Fruit fly (Drosophila melanogaster): ENCODE data around the gene mib2.

Gene mib2

DNA sequence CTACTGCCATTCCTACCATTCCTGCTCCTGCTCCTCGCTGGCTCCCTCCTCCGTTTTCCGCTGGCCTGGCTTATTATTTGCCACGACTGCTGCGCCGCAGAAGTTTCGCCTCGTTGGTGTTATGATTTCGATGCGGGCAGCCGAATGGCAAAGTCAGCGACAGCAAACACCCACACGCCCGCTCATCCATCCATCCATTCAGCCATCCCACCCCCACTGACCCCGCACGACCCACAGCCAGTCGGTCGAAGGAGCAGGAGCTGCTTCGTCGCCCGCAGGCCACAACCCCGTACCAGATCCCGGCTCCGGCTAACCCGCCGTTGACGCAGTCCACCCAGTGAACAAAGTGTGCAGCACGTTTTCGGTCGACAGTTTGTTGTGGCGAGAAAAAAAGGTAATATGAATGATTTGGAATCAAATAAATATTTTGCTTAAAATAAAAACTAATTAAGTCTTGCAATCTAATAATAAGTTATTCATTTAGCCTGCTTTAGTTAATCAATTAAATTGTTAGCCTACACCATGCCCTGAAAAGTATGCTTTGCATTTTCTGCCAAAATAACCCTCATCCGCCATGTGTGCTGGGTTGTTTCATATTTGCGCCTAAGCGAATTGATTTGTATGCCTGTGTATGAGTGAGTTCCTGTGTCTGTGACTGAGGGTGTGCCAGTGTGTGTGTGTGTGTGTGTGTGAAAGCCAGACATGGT lies 7.6 kb upstream of the mib2 start:
- TF ChIP-seq CG11617 (GFP tag; optimal IDR thresholded peaks at IDR 0.05) = no peak
- no peak for TF ChIP-seq pad (GFP tag; optimal IDR thresholded peaks at IDR 0.05)
- TF ChIP-seq CG1620 (GFP tag; optimal IDR thresholded peaks at IDR 0.05) = no peak
- TF ChIP-seq Hr96 (GFP tag; optimal IDR thresholded peaks at IDR 0.05) = no peak
- TF ChIP-seq CG12768 (GFP tag; optimal IDR thresholded peaks at IDR 0.05) = no peak
- TF ChIP-seq Crg-1 (GFP tag; optimal IDR thresholded peaks at IDR 0.05) = no peak
- TF ChIP-seq kay (GFP tag; ENCODE audit: borderline replicate concordance) = no peak
- no peak for TF ChIP-seq bab1 (GFP tag; optimal IDR thresholded peaks at IDR 0.05)
- TF ChIP-seq CG33017 (tag; optimal IDR thresholded peaks at IDR 0.05) = peak; percentile 32
- TF ChIP-seq Mnt (GFP tag; optimal IDR thresholded peaks at IDR 0.05) = no peak
- no peak for TF ChIP-seq cic (GFP tag; optimal IDR thresholded peaks at IDR 0.05)
- peak; percentile 21 for TF ChIP-seq CG7101 (tag; optimal IDR thresholded peaks at IDR 0.05)
- TF ChIP-seq cnc (optimal IDR thresholded peaks at IDR 0.05) = no peak
- TF ChIP-seq CG14711 (tag; optimal IDR thresholded peaks at IDR 0.05) = no peak
- peak; percentile 11 for TF ChIP-seq CG7045 (GFP tag; optimal IDR thresholded peaks at IDR 0.05)
- TF ChIP-seq tj (GFP tag; optimal IDR thresholded peaks at IDR 0.05) = no peak
- no peak for TF ChIP-seq CG5204 (GFP tag; optimal IDR thresholded peaks at IDR 0.05)
- peak; percentile 10 for TF ChIP-seq toe (GFP tag; optimal IDR thresholded peaks at IDR 0.05)
- no peak for TF ChIP-seq Clk (GFP tag; optimal IDR thresholded peaks at IDR 0.05)
- no peak for TF ChIP-seq ovo (GFP tag; optimal IDR thresholded peaks at IDR 0.05)

DNA sequence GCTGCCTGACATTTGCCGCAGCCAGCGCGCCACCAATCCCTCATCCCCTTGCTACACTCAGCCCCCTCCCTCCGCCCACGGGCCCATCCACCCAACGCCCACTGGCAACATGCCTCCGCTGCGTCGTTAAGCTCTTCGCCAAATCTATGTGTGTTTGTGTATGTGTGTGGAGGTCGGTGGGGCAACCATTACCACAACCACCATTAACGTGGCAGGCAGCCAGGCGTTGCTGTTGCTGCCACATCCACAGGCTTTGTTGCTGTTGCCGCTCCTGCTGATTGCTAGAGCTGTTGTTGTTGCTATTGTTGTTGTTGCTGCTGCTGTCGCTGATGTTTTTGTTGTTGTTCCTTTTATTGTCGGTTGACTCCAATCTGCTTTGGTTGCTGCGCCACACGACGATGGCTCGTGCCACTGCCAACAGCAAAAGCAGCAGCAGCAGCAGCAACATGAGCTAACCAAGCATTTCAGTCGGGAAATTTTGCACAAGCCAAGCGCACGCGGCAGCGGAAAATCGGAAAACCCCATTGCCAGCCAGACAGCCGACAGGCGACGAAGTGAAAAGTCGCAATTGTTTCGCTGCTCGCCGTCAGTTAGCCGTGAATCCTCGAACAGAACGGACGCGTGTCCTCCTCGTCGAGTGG lies 6.9 kb upstream of the mib2 start, which contains the start of gene Sidpn:
Gene Sidpn, plus strand, starts transcription at position 465 of the 641 bp plus-strand sequence.
- TF ChIP-seq CG33017 (tag; optimal IDR thresholded peaks at IDR 0.05) (no peak), cic (GFP tag; optimal IDR thresholded peaks at IDR 0.05) (peak; percentile 9), bab1 (GFP tag; optimal IDR thresholded peaks at IDR 0.05) (no peak), CG7101 (tag; optimal IDR thresholded peaks at IDR 0.05) (no peak), tj (GFP tag; optimal IDR thresholded peaks at IDR 0.05) (no peak), toe (GFP tag; optimal IDR thresholded peaks at IDR 0.05) (no peak)

DNA sequence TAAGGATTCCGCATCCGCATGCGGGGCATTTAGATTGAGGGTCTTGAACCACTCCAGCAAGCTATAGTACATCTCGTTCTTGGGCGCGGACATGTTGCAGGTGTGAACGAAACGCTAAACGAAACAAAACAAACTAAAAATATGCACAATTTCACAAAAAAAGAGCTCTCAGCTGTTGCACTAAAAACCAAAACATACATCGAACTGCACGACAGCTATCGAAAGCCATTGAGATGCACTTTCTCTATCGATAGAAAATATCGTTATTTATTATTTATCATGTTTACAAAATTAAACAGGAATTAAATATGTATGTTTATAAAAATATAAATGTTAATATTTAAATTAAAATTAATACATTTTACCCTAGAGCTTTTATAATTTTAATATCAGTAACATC lies 956 bp upstream of the mib2 start, which contains the start of gene hook:
Gene hook, minus strand, starts transcription at position 211 of the 400 bp plus-strand sequence.
- TF ChIP-seq Mnt (GFP tag; optimal IDR thresholded peaks at IDR 0.05) (peak; percentile 25), bab1 (GFP tag; optimal IDR thresholded peaks at IDR 0.05) (peak; percentile 19), cic (GFP tag; optimal IDR thresholded peaks at IDR 0.05) (no peak), cnc (optimal IDR thresholded peaks at IDR 0.05) (no peak)

DNA sequence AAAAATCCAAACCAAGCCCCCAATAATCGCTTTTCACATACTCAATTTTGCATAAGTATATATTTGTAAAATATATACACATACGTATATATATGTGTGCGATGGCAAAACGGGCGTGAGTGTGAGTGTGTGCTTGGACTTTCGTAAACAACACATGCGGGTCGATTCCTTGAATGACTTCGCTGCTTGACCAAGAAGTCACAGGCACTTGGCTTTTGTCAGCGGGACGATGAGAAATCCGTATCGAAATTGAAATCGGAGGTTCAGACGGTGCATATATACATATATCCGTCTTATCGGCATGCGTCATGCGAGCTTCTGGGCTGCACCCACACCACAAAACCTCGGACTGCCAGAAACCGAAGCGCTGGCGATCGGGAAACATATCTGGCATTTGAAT lies 769 bp downstream of the mib2 start:
- TF ChIP-seq kay (GFP tag; ENCODE audit: borderline replicate concordance) (no peak), tj (GFP tag; optimal IDR thresholded peaks at IDR 0.05) (peak; percentile 34), CG12768 (GFP tag; optimal IDR thresholded peaks at IDR 0.05) (no peak), Crg-1 (GFP tag; optimal IDR thresholded peaks at IDR 0.05) (no peak)

DNA sequence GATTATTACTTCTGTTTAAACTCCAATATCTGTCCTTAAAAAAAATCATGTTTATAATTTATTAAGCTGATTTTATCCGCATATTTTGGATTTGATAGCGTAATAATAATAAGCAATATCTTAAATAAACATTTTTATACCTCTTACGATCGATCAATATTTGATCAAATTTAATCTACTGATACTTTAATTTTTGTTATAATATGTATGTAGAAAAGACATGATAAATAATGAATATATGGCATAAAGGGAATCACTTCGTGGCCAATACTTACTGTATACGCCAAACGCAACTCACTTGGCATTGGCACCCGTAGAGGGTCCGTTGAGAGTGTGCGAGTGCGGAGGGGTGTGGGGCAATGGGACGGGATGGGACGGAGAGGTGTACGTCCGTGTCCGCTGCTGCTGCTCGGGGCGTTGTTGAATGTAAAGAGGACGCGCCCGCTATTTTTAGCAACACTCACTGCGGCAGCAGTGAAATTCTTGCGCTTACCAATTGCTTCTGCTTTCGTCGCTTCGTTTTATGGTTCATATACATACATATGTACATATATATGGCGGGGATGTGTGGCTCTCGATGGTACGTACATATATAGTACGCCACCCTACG lies 2.0 kb downstream of the mib2 start:
- TF ChIP-seq Mnt (GFP tag; optimal IDR thresholded peaks at IDR 0.05) (no peak), pad (GFP tag; optimal IDR thresholded peaks at IDR 0.05) (no peak), ovo (GFP tag; optimal IDR thresholded peaks at IDR 0.05) (no peak)

DNA sequence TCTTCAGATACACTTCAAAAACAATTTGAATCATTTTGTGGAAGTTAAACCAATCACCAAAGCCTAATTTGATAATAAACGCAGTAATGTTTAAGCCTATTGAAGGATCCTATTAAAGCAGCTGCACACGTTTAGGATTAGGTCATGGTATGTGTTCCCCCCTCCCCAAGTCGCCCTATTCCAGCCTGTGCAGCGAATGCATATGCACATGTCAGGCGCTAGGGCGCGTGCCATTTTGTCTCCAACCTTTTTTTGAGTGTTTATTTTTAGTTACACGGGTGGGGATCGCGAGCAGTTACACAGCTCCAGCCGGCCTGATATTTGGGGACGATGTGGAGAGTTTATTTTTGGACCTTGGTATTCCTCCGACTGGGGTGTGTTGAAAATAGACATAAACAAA lies 2.8 kb downstream of the mib2 start:
- TF ChIP-seq CG7045 (GFP tag; optimal IDR thresholded peaks at IDR 0.05) = no peak
- no peak for TF ChIP-seq CG12768 (GFP tag; optimal IDR thresholded peaks at IDR 0.05)
- no peak for TF ChIP-seq cnc (optimal IDR thresholded peaks at IDR 0.05)
- TF ChIP-seq pad (GFP tag; optimal IDR thresholded peaks at IDR 0.05) = no peak
- TF ChIP-seq Clk (GFP tag; optimal IDR thresholded peaks at IDR 0.05) = no peak
- TF ChIP-seq CG14711 (tag; optimal IDR thresholded peaks at IDR 0.05) = no peak
- TF ChIP-seq Crg-1 (GFP tag; optimal IDR thresholded peaks at IDR 0.05) = no peak
- no peak for TF ChIP-seq kay (GFP tag; ENCODE audit: borderline replicate concordance)
- no peak for TF ChIP-seq CG5204 (GFP tag; optimal IDR thresholded peaks at IDR 0.05)

DNA sequence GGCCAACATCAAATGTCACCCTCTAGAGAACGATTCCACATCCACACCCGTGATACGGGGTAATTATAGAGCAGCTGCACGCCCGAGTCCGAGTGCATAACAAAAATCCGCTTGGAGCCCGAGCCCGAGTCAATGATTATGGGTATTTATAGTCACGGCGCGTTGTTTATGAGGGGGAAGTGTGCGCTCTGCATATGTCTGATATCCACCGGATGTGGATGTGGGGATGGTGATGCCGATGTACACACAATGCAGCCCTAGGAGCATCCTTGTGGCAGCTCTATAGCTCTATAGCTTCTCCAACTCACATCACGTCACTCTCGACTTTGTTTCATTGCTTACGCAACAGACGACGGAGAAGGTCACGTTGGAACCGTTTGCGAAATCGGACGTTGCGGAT lies 3.2 kb downstream of the mib2 start:
- no peak for TF ChIP-seq CG12768 (GFP tag; optimal IDR thresholded peaks at IDR 0.05)
- TF ChIP-seq Mnt (GFP tag; optimal IDR thresholded peaks at IDR 0.05) = no peak
- no peak for TF ChIP-seq kay (GFP tag; ENCODE audit: borderline replicate concordance)
- no peak for TF ChIP-seq cic (GFP tag; optimal IDR thresholded peaks at IDR 0.05)
- no peak for TF ChIP-seq cnc (optimal IDR thresholded peaks at IDR 0.05)

Data from whole organism, adult.